Worm (Caenorhabditis elegans): ENCODE measurements around the gene F28F5.6.

DNA sequence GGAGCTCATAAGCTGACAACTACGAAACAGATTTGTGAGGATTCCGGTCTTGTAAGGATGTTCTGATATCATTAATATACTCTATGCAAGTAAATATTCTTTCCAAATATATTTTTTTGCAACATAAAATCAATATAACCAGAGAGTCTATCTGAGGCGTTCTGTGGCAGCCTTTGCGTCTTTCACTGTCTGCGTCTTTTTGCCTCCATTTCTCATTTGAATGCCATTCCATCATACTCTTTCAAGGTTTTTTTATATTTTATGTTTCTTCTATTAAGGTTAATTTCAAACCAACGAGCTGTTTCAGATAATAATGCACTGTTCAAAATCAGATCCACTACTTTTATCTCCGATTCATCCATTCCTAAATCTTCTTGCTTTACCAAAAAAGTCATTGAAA is 23.8 kb downstream of the F28F5.6 start, which contains the start of gene R05H11.1:
- no peak for TF ChIP-seq snpc-4 (GFP tag; optimal IDR thresholded peaks at IDR 0.05)
- no peak for TF ChIP-seq snpc-4 (tag; optimal IDR thresholded peaks at IDR 0.05)
- TF ChIP-seq lag-1 (GFP tag; IDR thresholded peaks at IDR 0.05) = no peak
- no peak for TF ChIP-seq F55B11.4 (tag; optimal IDR thresholded peaks at IDR 0.05; ENCODE audit: borderline replicate concordance, insufficient read depth)
- TF ChIP-seq snpc-3.4 (tag; optimal IDR thresholded peaks at IDR 0.05) = no peak
- no peak for TF ChIP-seq nfya-1 (tag; optimal IDR thresholded peaks at IDR 0.05; ENCODE audit: borderline replicate concordance, insufficient read depth)
- no peak for TF ChIP-seq fkh-3 (tag; optimal IDR thresholded peaks at IDR 0.05)
- no peak for TF ChIP-seq efl-1 (GFP tag; optimal IDR thresholded peaks at IDR 0.05)
- TF ChIP-seq aptf-2 (GFP tag; conservative IDR thresholded peaks at IDR 0.05) = no peak
